Worm (Caenorhabditis elegans): ENCODE data around the gene H28G03.3.

ce11 chrX:5202923-5203322, 23.2 kb downstream of the H28G03.3 start:
- TF ChIP-seq ztf-11 (tag; optimal IDR thresholded peaks at IDR 0.05) (no peak), fos-1 (tag; optimal IDR thresholded peaks at IDR 0.05) (no peak), nhr-237 (tag; optimal IDR thresholded peaks at IDR 0.05) (no peak), snpc-4 (tag; optimal IDR thresholded peaks at IDR 0.05) (no peak), ZK546.5 (tag; optimal IDR thresholded peaks at IDR 0.05) (no peak), ztf-4 (tag; optimal IDR thresholded peaks at IDR 0.05) (no peak), ama-1 (optimal IDR thresholded peaks at IDR 0.05) (no peak), nhr-43 (tag; optimal IDR thresholded peaks at IDR 0.05; ENCODE audit: poor library complexity, severe bottlenecking) (no peak), ceh-16 (tag; optimal IDR thresholded peaks at IDR 0.05) (no peak)

Measured in whole organism, L3 larva.